Fruit fly (Drosophila melanogaster) whole organism: ENCODE data around the gene CG5070.

Experiments
- CG8478 ChIP-seq: fragments of >200 bp; optimal IDR thresholded peaks from 2 replicates; lab custom pipeline; 2018; ENCODE audit warnings: inconsistent platforms
- Dll ChIP-seq: fragments of >200 bp; optimal IDR thresholded peaks from 2 replicates; lab custom pipeline; 2017
- EcR ChIP-seq, 2 experiments: fragments of >200 bp; optimal IDR thresholded peaks; 2 replicates each; lab custom pipeline; 2017; ENCODE audit warnings: missing biosample characterization in 2 of 2, missing genetic modification characterization in 2 of 2, missing genetic modification reagents in 2 of 2
- pan ChIP-seq: fragments of >200 bp; optimal IDR thresholded peaks from 2 replicates; lab custom pipeline; 2017
- psq ChIP-seq: fragments of >200 bp; optimal IDR thresholded peaks from 2 replicates; lab custom pipeline; 2017
- usp ChIP-seq: fragments of >200 bp; optimal IDR thresholded peaks from 2 replicates; lab custom pipeline; 2017; ENCODE audit warnings: missing biosample characterization, missing genetic modification characterization, mixed read lengths

The CG5070 gene

dm6 chrX:17175558-17176189 lies 27.2 kb upstream of the CG5070 start:
- TF ChIP-seq EcR (GFP tag; optimal IDR thresholded peaks at IDR 0.05; lab: Kevin White, UChicago): no peak
- no peak for TF ChIP-seq pan (lab: Kevin White, UChicago)
- TF ChIP-seq Dll (lab: Kevin White, UChicago): no peak
- TF ChIP-seq psq (lab: Kevin White, UChicago): no peak
- no peak for TF ChIP-seq usp (GFP tag; lab: Kevin White, UChicago)
- TF ChIP-seq CG8478 (lab: Kevin White, UChicago): no peak

- no peak for TF ChIP-seq Dll (lab: Kevin White, UChicago)
- no peak for TF ChIP-seq usp (GFP tag; lab: Kevin White, UChicago)
- TF ChIP-seq EcR (GFP tag; optimal IDR thresholded peaks at IDR 0.05; lab: Kevin White, UChicago): no peak
- no peak for TF ChIP-seq pan (lab: Kevin White, UChicago)
- TF ChIP-seq CG8478 (lab: Kevin White, UChicago): no peak
- TF ChIP-seq psq (lab: Kevin White, UChicago): no peak
Observed at dm6 chrX:17176542-17176941, 26.4 kb upstream of the CG5070 start.

DNA sequence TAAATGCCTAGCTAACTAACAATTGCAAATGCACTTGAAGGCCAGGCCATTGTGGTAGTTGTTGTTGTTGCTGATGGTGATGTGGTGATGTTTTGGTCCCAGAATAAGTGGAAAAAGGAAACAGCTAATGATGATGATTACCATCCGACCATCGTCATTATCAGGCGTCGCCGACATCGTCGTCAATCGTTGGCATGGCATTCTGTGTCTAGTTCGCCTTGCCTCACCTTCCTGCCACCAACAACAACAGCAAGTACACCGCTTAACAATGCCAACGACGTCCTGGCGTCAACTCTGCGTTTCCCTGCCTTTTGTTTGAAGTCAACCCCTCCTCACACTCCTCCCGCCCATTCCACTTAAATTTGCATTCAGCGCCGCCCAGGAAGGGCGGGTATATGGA lies 25.3 kb upstream of the CG5070 start:
- TF ChIP-seq psq (lab: Kevin White, UChicago): no peak
- no peak for TF ChIP-seq CG8478 (lab: Kevin White, UChicago)
- TF ChIP-seq EcR (GFP tag; optimal IDR thresholded peaks at IDR 0.05; lab: Kevin White, UChicago): no peak
- TF ChIP-seq Dll (lab: Kevin White, UChicago): no peak
- no peak for TF ChIP-seq usp (GFP tag; lab: Kevin White, UChicago)
- TF ChIP-seq pan (lab: Kevin White, UChicago): no peak

DNA sequence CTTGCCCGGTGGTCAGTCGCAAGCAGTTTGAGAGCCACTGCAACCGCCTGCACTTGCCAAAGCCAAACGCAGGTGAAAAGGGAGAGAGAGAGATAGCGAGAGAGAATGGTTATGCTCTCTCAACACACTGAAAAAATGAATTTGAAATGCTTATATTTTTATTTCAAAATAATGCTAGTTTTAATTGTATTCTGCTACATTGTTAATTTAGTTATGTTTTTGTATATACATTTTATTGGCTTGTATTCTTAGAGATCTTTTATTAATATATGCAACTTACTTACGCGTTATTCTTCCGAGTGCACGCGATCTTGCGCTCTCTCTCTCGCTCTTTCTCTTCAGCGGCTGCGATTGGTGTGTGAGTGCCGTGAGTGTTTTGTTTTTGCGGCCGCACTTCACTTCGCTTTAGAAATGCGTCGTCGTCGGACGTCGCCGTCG lies 24.4 kb upstream of the CG5070 start:
- TF ChIP-seq pan (lab: Kevin White, UChicago): no peak
- TF ChIP-seq Dll (lab: Kevin White, UChicago): peak; percentile 67

DNA sequence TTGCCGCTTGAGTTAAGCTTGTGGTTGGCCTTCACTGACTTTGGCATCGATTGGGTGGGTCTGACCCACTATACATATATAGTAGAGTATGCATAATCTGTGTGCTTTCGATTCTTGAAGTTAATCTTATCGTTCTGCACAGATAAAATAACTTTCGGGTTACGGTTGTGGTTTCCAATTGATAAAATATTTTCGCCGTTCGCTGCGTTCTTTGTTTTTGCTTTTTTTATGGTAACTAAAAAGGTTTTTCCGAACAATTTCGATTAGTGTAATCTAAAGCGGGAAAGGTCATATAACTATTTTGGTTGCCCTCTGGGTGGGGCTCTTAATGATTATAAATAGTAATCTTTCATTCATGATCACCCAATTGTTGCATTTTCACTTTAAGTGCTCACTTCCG lies 22.4 kb upstream of the CG5070 start:
- TF ChIP-seq pan (lab: Kevin White, UChicago): no peak
- no peak for TF ChIP-seq psq (lab: Kevin White, UChicago)
- no peak for TF ChIP-seq usp (GFP tag; lab: Kevin White, UChicago)
- no peak for TF ChIP-seq CG8478 (lab: Kevin White, UChicago)
- TF ChIP-seq Dll (lab: Kevin White, UChicago): no peak
- no peak for TF ChIP-seq EcR (GFP tag; optimal IDR thresholded peaks at IDR 0.05; lab: Kevin White, UChicago)

dm6 chrX:17181264-17182198 lies 21.4 kb upstream of the CG5070 start:
- TF ChIP-seq pan (lab: Kevin White, UChicago): no peak

DNA sequence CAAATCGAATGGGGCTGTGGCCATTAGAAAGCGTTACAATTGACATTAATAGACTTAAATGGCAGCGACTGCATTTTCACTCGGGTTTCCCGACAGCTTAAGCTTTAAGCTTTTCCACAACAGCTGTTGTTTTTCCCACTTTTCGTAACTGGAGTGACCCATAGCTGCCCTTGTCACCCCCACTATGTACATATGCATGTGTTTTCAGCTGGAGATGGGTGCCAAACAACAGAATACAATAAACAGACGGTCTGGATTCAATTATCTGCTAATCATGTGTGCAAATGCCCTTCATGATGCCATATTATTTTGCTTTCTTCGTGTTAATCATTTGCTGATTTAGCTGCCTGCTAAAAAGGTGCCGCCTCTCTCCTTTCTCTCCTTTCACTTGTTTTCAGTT lies 19.4 kb upstream of the CG5070 start:
- TF ChIP-seq CG8478 (lab: Kevin White, UChicago): no peak
- no peak for TF ChIP-seq pan (lab: Kevin White, UChicago)
- no peak for TF ChIP-seq psq (lab: Kevin White, UChicago)
- TF ChIP-seq usp (GFP tag; lab: Kevin White, UChicago): no peak
- TF ChIP-seq EcR (GFP tag; optimal IDR thresholded peaks at IDR 0.05; lab: Kevin White, UChicago): no peak
- TF ChIP-seq Dll (lab: Kevin White, UChicago): no peak

- no peak for TF ChIP-seq CG8478 (lab: Kevin White, UChicago)
- no peak for TF ChIP-seq EcR (GFP tag; optimal IDR thresholded peaks at IDR 0.05; lab: Kevin White, UChicago)
- no peak for TF ChIP-seq pan (lab: Kevin White, UChicago)
- TF ChIP-seq usp (GFP tag; lab: Kevin White, UChicago): no peak
- no peak for TF ChIP-seq psq (lab: Kevin White, UChicago)
- TF ChIP-seq Dll (lab: Kevin White, UChicago): no peak
Observed at dm6 chrX:17186432-17186831, 16.5 kb upstream of the CG5070 start.

- TF ChIP-seq pan (lab: Kevin White, UChicago) (no peak), psq (lab: Kevin White, UChicago) (no peak), usp (GFP tag; lab: Kevin White, UChicago) (no peak), Dll (lab: Kevin White, UChicago) (no peak), EcR (GFP tag; optimal IDR thresholded peaks at IDR 0.05; lab: Kevin White, UChicago) (no peak), CG8478 (lab: Kevin White, UChicago) (no peak)
Observed at dm6 chrX:17187495-17187894, 15.4 kb upstream of the CG5070 start.

- no peak for TF ChIP-seq EcR (GFP tag; optimal IDR thresholded peaks at IDR 0.05; lab: Kevin White, UChicago)
- no peak for TF ChIP-seq CG8478 (lab: Kevin White, UChicago)
- no peak for TF ChIP-seq Dll (lab: Kevin White, UChicago)
- no peak for TF ChIP-seq pan (lab: Kevin White, UChicago)
- TF ChIP-seq psq (lab: Kevin White, UChicago): no peak
- no peak for TF ChIP-seq usp (GFP tag; lab: Kevin White, UChicago)
Observed at dm6 chrX:17188167-17188566, 14.7 kb upstream of the CG5070 start.

DNA sequence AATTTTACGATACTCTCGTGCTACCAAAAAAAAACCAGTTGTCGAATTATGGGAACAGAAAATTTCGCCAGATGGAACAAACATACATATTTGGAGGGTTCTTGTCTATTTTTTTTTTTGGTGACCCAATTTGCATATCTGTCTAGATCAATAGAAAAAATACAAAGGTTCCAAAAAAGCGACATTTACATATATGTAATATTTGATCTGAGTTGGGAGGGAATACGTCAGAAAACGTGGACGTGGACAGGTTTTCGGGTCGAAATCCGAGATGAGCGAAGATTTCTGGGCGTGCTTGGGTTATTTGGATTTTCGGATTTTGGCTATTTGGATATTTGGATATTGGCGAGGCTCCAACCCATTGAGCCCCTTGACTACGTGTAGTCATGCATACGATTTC lies 2.1 kb downstream of the CG5070 start:
- TF ChIP-seq Dll (lab: Kevin White, UChicago) (no peak), CG8478 (lab: Kevin White, UChicago) (no peak), usp (GFP tag; lab: Kevin White, UChicago) (no peak), pan (lab: Kevin White, UChicago) (no peak)
